Worm (Caenorhabditis elegans) whole organism, L1 larva: ENCODE results near the gene cest-19.
A peak's percentile ranks its signal among the peaks of the same experiment; 100 is the strongest.

Experiments
- C16A3.4 ChIP-seq: fragments of 150-350 bp; optimal IDR thresholded peaks from 2 replicates; lab custom pipeline; 2014; ENCODE audit warnings: missing biosample characterization, missing genetic modification characterization
- F16B12.6 ChIP-seq: fragments of 150-350 bp; optimal IDR thresholded peaks from 2 replicates; lab custom pipeline; 2014; ENCODE audit warnings: missing biosample characterization, missing genetic modification characterization
- Y116A8C.19 ChIP-seq: sonication (generic microtip); optimal IDR thresholded peaks from 2 replicates; lab custom pipeline; 2016; ENCODE audit warnings: missing compliant biosample characterization, missing genetic modification characterization, borderline replicate concordance
- aha-1 ChIP-seq: fragments of 150-350 bp; optimal IDR thresholded peaks from 2 replicates; lab custom pipeline; 2014; ENCODE audit warnings: missing biosample characterization, missing genetic modification characterization
- aly-2 ChIP-seq: fragments of 150-350 bp; optimal IDR thresholded peaks from 2 replicates; lab custom pipeline; 2014; ENCODE audit warnings: missing biosample characterization, missing genetic modification characterization
- blmp-1 ChIP-seq: fragments of 150-350 bp; optimal IDR thresholded peaks from 2 replicates; lab custom pipeline; 2014; ENCODE audit warnings: missing biosample characterization, missing genetic modification characterization
- ceh-63 ChIP-seq: fragments of 200-800 bp; sonication (Bioruptor generic); optimal IDR thresholded peaks from 2 replicates; lab custom pipeline; 2018; ENCODE audit warnings: mild to moderate bottlenecking, missing genetic modification characterization, missing compliant biosample characterization
- ceh-8 ChIP-seq: fragments of 200-800 bp; sonication (Bioruptor generic); optimal IDR thresholded peaks from 2 replicates; lab custom pipeline; 2018; ENCODE audit warnings: mild to moderate bottlenecking, missing genetic modification characterization, moderate library complexity, missing compliant biosample characterization
- ceh-82 ChIP-seq, 3 experiments: fragments of 150-350 bp in 1 of 3; sonication (generic microtip) in 2 of 3; optimal IDR thresholded peaks; 2 replicates each; lab custom pipeline; 2014 to 2017; ENCODE audit warnings: missing biosample characterization in 3 of 3, missing genetic modification characterization in 3 of 3
- ceh-88 ChIP-seq: fragments of 200-800 bp; sonication (Bioruptor generic); IDR thresholded peaks from 2 replicates; pipeline ENCODE4 v1.3.6; 2022; ENCODE audit warnings: missing genetic modification characterization, missing compliant biosample characterization
- ceh-90 ChIP-seq: sonication (generic microtip); optimal IDR thresholded peaks from 2 replicates; lab custom pipeline; 2016; ENCODE audit warnings: missing genetic modification characterization, missing compliant biosample characterization
- dpl-1 ChIP-seq, 3 experiments: fragments of 150-350 bp in 2 of 3; sonication (generic microtip) in 1 of 3; optimal IDR thresholded peaks; 2 replicates each; lab custom pipeline; 2014 to 2017; ENCODE audit warnings: missing biosample characterization in 3 of 3, missing genetic modification characterization in 3 of 3, missing genetic modification reagents in 3 of 3
- dsc-1 ChIP-seq: sonication (generic microtip); optimal IDR thresholded peaks from 2 replicates; lab custom pipeline; 2016; ENCODE audit warnings: mild to moderate bottlenecking, missing genetic modification characterization, missing compliant biosample characterization
- efl-1 ChIP-seq, 4 experiments: fragments of 150-350 bp; optimal IDR thresholded peaks in 3 of 4; peaks in 1 of 4; 1 replicate in 1 of 4; 2 replicates in 3 of 4; lab custom pipeline; 2014; ENCODE audit warnings: missing biosample characterization in 2 of 4, missing genetic modification characterization in 2 of 4, missing genetic modification reagents in 2 of 4
- efl-3 ChIP-seq: fragments of 200-800 bp; sonication (Bioruptor generic); optimal IDR thresholded peaks from 2 replicates; lab custom pipeline; 2018; ENCODE audit warnings: mild to moderate bottlenecking, missing genetic modification characterization, missing compliant biosample characterization
- egl-13 ChIP-seq: sonication (generic microtip); optimal IDR thresholded peaks from 2 replicates; lab custom pipeline; 2016; ENCODE audit warnings: missing genotype, missing genetic modification reagents, missing genetic modification characterization, missing compliant biosample characterization
- egl-27 ChIP-seq, 2 experiments: fragments of 150-350 bp in 1 of 2; sonication (generic microtip); optimal IDR thresholded peaks; 3 replicates each; lab custom pipeline; 2017 to 2018; ENCODE audit warnings: missing biosample characterization in 2 of 2, missing genetic modification characterization in 2 of 2, missing genetic modification reagents in 2 of 2
- elt-2 ChIP-seq: sonication (generic microtip); optimal IDR thresholded peaks from 2 replicates; lab custom pipeline; 2016; ENCODE audit warnings: missing genetic modification characterization, mild to moderate bottlenecking, inconsistent platforms, missing compliant biosample characterization, missing genetic modification reagents
- ets-5 ChIP-seq: fragments of 200-800 bp; sonication (Bioruptor generic); IDR thresholded peaks from 2 replicates; pipeline ENCODE4 v1.3.6; 2022; ENCODE audit warnings: missing genetic modification characterization, missing compliant biosample characterization
- fkh-10 ChIP-seq: sonication (generic microtip); optimal IDR thresholded peaks from 2 replicates; lab custom pipeline; 2017; ENCODE audit warnings: missing biosample characterization, missing genetic modification reagents, missing genetic modification characterization
- fkh-8 ChIP-seq: sonication (generic microtip); optimal IDR thresholded peaks from 2 replicates; lab custom pipeline; 2016; ENCODE audit warnings: mild to moderate bottlenecking, missing genetic modification characterization, missing compliant biosample characterization
- fos-1 ChIP-seq: fragments of 150-350 bp; optimal IDR thresholded peaks from 2 replicates; lab custom pipeline; 2014; ENCODE audit warnings: missing biosample characterization, missing genetic modification characterization
- hlh-17 ChIP-seq: fragments of 200-800 bp; sonication (Bioruptor generic); optimal IDR thresholded peaks from 2 replicates; lab custom pipeline; 2018; ENCODE audit warnings: missing genetic modification characterization, mild to moderate bottlenecking, missing compliant biosample characterization, moderate library complexity, borderline replicate concordance
- hlh-4 ChIP-seq: sonication (generic microtip); optimal IDR thresholded peaks from 2 replicates; lab custom pipeline; 2016; ENCODE audit warnings: mild to moderate bottlenecking, missing genetic modification characterization, missing compliant biosample characterization
- hpl-2 ChIP-seq: fragments of 150-350 bp; optimal IDR thresholded peaks from 2 replicates; lab custom pipeline; 2014; ENCODE audit warnings: missing biosample characterization, missing genetic modification reagents, missing genetic modification characterization
- isw-1 ChIP-seq: fragments of 200-800 bp; sonication (Bioruptor generic); IDR thresholded peaks from 2 replicates; pipeline ENCODE4 v1.3.6; 2022; ENCODE audit warnings: missing genetic modification characterization, missing compliant biosample characterization
- lin-13 ChIP-seq: fragments of 150-350 bp; optimal IDR thresholded peaks from 2 replicates; lab custom pipeline; 2014; ENCODE audit warnings: missing biosample characterization, missing genetic modification reagents, missing genetic modification characterization
- lin-14 ChIP-seq: fragments of 200-800 bp; sonication (Bioruptor generic); optimal IDR thresholded peaks from 2 replicates; lab custom pipeline; 2018; ENCODE audit warnings: mild to moderate bottlenecking, missing genetic modification characterization, moderate library complexity, missing compliant biosample characterization
- lin-15B ChIP-seq: fragments of 150-350 bp; sonication (generic microtip); optimal IDR thresholded peaks from 3 replicates; lab custom pipeline; 2014; ENCODE audit warnings: missing biosample characterization, missing genetic modification characterization
- lin-39 ChIP-seq: fragments of 150-350 bp; optimal IDR thresholded peaks from 2 replicates; lab custom pipeline; 2014; ENCODE audit warnings: missing biosample characterization, missing genetic modification reagents, missing genetic modification characterization
- mab-9 ChIP-seq: fragments of 200-800 bp; sonication (Bioruptor generic); IDR thresholded peaks from 2 replicates; pipeline ENCODE4 v1.3.6; 2022; ENCODE audit warnings: missing genetic modification reagents, missing genetic modification characterization, missing compliant biosample characterization
- mdl-1 ChIP-seq, 2 experiments: fragments of 150-350 bp; optimal IDR thresholded peaks; 2 replicates each; lab custom pipeline; 2014 to 2017; ENCODE audit warnings: missing biosample characterization in 2 of 2, missing genetic modification characterization in 2 of 2, inconsistent platforms in 1 of 2
- mef-2 ChIP-seq: fragments of 150-350 bp; optimal IDR thresholded peaks from 2 replicates; lab custom pipeline; 2014; ENCODE audit warnings: missing biosample characterization, missing genetic modification characterization
- nhr-19 ChIP-seq: fragments of 200-800 bp; sonication (Bioruptor generic); conservative IDR thresholded peaks from 2 replicates; pipeline ENCODE4 v1.3.6; 2022; ENCODE audit warnings: missing genetic modification characterization, missing compliant biosample characterization
- nhr-28 ChIP-seq: fragments of 150-350 bp; optimal IDR thresholded peaks from 2 replicates; lab custom pipeline; 2014; ENCODE audit warnings: missing biosample characterization, missing genetic modification characterization
- nhr-47 ChIP-seq: sonication (generic microtip); optimal IDR thresholded peaks from 2 replicates; lab custom pipeline; 2016; ENCODE audit warnings: mild to moderate bottlenecking, missing genetic modification characterization, moderate library complexity, missing compliant biosample characterization
- nhr-71 ChIP-seq: sonication (generic microtip); optimal IDR thresholded peaks from 2 replicates; lab custom pipeline; 2016; ENCODE audit warnings: mild to moderate bottlenecking, missing genetic modification characterization, moderate library complexity, missing compliant biosample characterization
- nhr-85 ChIP-seq: sonication (generic microtip); peaks from one replicate; lab custom pipeline; 2016; ENCODE audit warnings: missing genetic modification characterization, inconsistent platforms, missing compliant biosample characterization
- pax-3 ChIP-seq: fragments of 200-800 bp; sonication (Bioruptor generic); optimal IDR thresholded peaks from 2 replicates; lab custom pipeline; 2018; ENCODE audit warnings: mild to moderate bottlenecking, missing genetic modification characterization, moderate library complexity, missing compliant biosample characterization
- pqm-1 ChIP-seq: sonication (generic microtip); optimal IDR thresholded peaks from 3 replicates; lab custom pipeline; 2017; ENCODE audit warnings: missing biosample characterization, missing genetic modification characterization
- snpc-4 ChIP-seq: fragments of 150-350 bp; optimal IDR thresholded peaks from 2 replicates; lab custom pipeline; 2014; ENCODE audit warnings: missing biosample characterization, missing genetic modification characterization
- sptf-1 ChIP-seq: fragments of 150-350 bp; optimal IDR thresholded peaks from 2 replicates; lab custom pipeline; 2014; ENCODE audit warnings: missing biosample characterization, missing genetic modification characterization
- tbx-2 ChIP-seq: sonication (generic microtip); optimal IDR thresholded peaks from 2 replicates; lab custom pipeline; 2016; ENCODE audit warnings: missing genetic modification characterization, missing compliant biosample characterization
- tlp-1 ChIP-seq: fragments of 150-350 bp; optimal IDR thresholded peaks from 2 replicates; lab custom pipeline; 2014; ENCODE audit warnings: missing biosample characterization, missing genetic modification characterization
- unc-130 ChIP-seq: fragments of 150-350 bp; optimal IDR thresholded peaks from 2 replicates; lab custom pipeline; 2017; ENCODE audit warnings: missing biosample characterization, missing genetic modification characterization, inconsistent platforms
- unc-62 ChIP-seq: fragments of 150-350 bp; optimal IDR thresholded peaks from 2 replicates; lab custom pipeline; 2014; ENCODE audit warnings: missing biosample characterization, missing genetic modification reagents, missing genetic modification characterization
- unc-86 ChIP-seq: sonication (generic microtip); optimal IDR thresholded peaks from 2 replicates; lab custom pipeline; 2016; ENCODE audit warnings: missing genetic modification characterization, missing compliant biosample characterization
- unc-98 ChIP-seq: fragments of 200-800 bp; sonication (Bioruptor generic); IDR thresholded peaks from 2 replicates; pipeline ENCODE4 v1.3.6; 2022; ENCODE audit warnings: missing genetic modification characterization, missing compliant biosample characterization
- ztf-11 ChIP-seq, 2 experiments: sonication (generic microtip); optimal IDR thresholded peaks; 2 replicates each; lab custom pipeline; 2016 to 2017; ENCODE audit warnings: missing genetic modification characterization in 2 of 2, missing biosample characterization in 1 of 2, missing compliant biosample characterization in 1 of 2
- ztf-4 ChIP-seq: fragments of 150-350 bp; optimal IDR thresholded peaks from 2 replicates; lab custom pipeline; 2014; ENCODE audit warnings: missing biosample characterization, missing genetic modification characterization

Gene cest-19

DNA sequence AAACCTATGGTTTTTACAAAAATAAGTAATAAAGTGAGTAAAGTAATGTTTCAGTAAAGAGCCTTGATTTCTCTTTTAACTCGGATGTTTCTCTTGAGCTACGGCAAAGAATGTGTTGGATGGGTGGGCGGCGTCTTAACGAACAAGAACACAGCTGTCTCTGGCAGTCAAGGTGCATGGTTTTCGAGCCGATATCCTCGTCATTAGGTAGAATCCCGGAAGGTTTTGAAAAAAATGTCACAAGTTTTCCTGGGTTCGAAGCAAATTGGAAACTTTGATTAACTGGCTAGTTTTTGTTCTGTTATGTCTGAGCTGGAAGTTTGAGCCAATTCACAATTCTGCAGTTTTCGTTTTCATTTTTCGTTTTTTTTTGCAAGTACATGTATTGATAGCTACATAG is 39.4 kb upstream of the cest-19 start, which contains the start of gene B0403.6:
B0403.6 (minus strand) TSS at position 101 of the 400 bp plus-strand sequence.
- TF ChIP-seq ceh-63 (no peak), lin-14 (GFP tag; lab: Kevin White, UChicago) (peak; percentile 23)

DNA sequence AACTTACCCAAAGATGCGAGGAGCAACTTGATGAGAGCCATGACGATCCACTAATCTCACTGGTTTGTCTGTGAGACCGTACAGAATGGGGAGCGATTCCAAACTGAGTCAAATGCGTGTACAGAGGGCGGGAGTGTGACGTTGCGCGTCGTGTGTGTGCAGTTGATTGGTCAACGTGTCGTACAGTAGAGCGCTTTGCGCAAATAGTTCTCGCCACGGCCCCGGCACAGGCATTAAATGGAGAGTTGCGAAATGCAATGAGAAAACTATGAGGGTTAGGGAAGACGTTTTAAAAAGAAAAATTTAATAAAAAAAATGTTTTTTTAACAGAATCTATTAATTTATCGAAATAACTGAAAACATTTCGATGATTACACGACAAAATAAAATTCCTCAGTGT is 32.6 kb upstream of the cest-19 start, which contains the start of gene pdi-6:
pdi-6 (minus strand) TSS at position 164 of the 400 bp plus-strand sequence.
- peak; percentile 15 for TF ChIP-seq aha-1 (tag; lab: Kevin White, UChicago)
- peak; percentile 32 for TF ChIP-seq ztf-4 (tag; lab: Kevin White, UChicago)
- peak; percentile 88 for TF ChIP-seq nhr-47 (tag; lab: Kevin White, UChicago)
- TF ChIP-seq mab-9 (GFP tag; lab: Robert Waterston, UW) = peak; percentile 65
- TF ChIP-seq efl-1 (optimal IDR thresholded peaks at IDR 0.05; lab: Kevin White, UChicago) = peak; percentile 76 to 78
- TF ChIP-seq efl-1 (GFP tag; optimal IDR thresholded peaks at IDR 0.05 in 1 of 2; lab: Kevin White, UChicago) = peak; percentile 65 to 97
- peak; percentile 88 for TF ChIP-seq tbx-2 (tag; lab: Kevin White, UChicago)
- peak; percentile 94 for TF ChIP-seq nhr-71 (tag; lab: Kevin White, UChicago)
- TF ChIP-seq dpl-1 (GFP tag; optimal IDR thresholded peaks at IDR 0.05; lab: Kevin White, UChicago) = peak; percentile 67 to 78 (median 76)
- no peak for TF ChIP-seq ceh-63
- TF ChIP-seq tlp-1 = no peak
- TF ChIP-seq unc-130 (tag; lab: Kevin White, UChicago) = peak; percentile 58
- TF ChIP-seq ceh-90 = peak; percentile 77
- peak; percentile 81 for TF ChIP-seq pax-3 (tag; lab: Kevin White, UChicago)
- TF ChIP-seq unc-62 (GFP tag; lab: Kevin White, UChicago) = no peak
- TF ChIP-seq egl-27 (tag; optimal IDR thresholded peaks at IDR 0.05; lab: Kevin White, UChicago) = peak in 1 of 2 experiments; percentile 75
- peak; percentile 93 for TF ChIP-seq nhr-85 (tag; lab: Kevin White, UChicago)
- TF ChIP-seq fkh-10 (GFP tag; lab: Kevin White, UChicago) = peak; percentile 13
- TF ChIP-seq pqm-1 (tag; lab: Kevin White, UChicago) = peak; percentile 5
- peak; percentile 64 for TF ChIP-seq F16B12.6 (tag; lab: Kevin White, UChicago)
- TF ChIP-seq nhr-19 = peak; percentile 90
- peak; percentile 91 for TF ChIP-seq lin-13 (GFP tag; lab: Kevin White, UChicago)
- no peak for TF ChIP-seq aly-2 (tag; lab: Kevin White, UChicago)
- no peak for TF ChIP-seq nhr-28
- TF ChIP-seq ceh-88 (GFP tag; lab: Robert Waterston, UW) = peak; percentile 84; the same call in 1 of the 2 replicates
- peak; percentile 85 to 91 (median 87) for TF ChIP-seq ceh-82 (tag; optimal IDR thresholded peaks at IDR 0.05; lab: Kevin White, UChicago)
- peak; percentile 54 for TF ChIP-seq unc-86
- TF ChIP-seq elt-2 = peak; percentile 81
- peak; percentile 15 for TF ChIP-seq mef-2 (tag; lab: Kevin White, UChicago)
- TF ChIP-seq sptf-1 (tag; lab: Kevin White, UChicago) = no peak
- TF ChIP-seq C16A3.4 (tag; lab: Kevin White, UChicago) = peak; percentile 92
- TF ChIP-seq lin-39 (tag; lab: Kevin White, UChicago) = peak; percentile 57
- TF ChIP-seq fkh-8 (tag; lab: Kevin White, UChicago) = peak; percentile 78
- no peak for TF ChIP-seq hlh-17 (GFP tag; lab: Kevin White, UChicago)
- TF ChIP-seq mdl-1 (tag; optimal IDR thresholded peaks at IDR 0.05; lab: Kevin White, UChicago) = peak in 1 of 2 experiments; percentile 91
- TF ChIP-seq ztf-11 (tag; optimal IDR thresholded peaks at IDR 0.05; lab: Kevin White, UChicago) = peak in 1 of 2 experiments; percentile 81
- no peak for TF ChIP-seq hlh-4 (tag; lab: Kevin White, UChicago)
- TF ChIP-seq egl-13 (tag; lab: Kevin White, UChicago) = peak; percentile 78
- TF ChIP-seq isw-1 = peak; percentile 81
- no peak for TF ChIP-seq ets-5
- TF ChIP-seq ceh-8 (GFP tag; lab: Kevin White, UChicago) = no peak
- no peak for TF ChIP-seq efl-3 (GFP tag; lab: Kevin White, UChicago)
- TF ChIP-seq hpl-2 (GFP tag; lab: Kevin White, UChicago) = peak; percentile 53
- TF ChIP-seq blmp-1 (tag; lab: Kevin White, UChicago) = peak; percentile 81
- TF ChIP-seq unc-98 (GFP tag; lab: Robert Waterston, UW) = peak; percentile 60
- peak; percentile 55 for TF ChIP-seq fos-1 (tag; lab: Kevin White, UChicago)
- peak; percentile 6 for TF ChIP-seq Y116A8C.19 (tag; lab: Kevin White, UChicago)
- peak; percentile 94 for TF ChIP-seq lin-15B (tag; lab: Kevin White, UChicago)
- no peak for TF ChIP-seq dsc-1 (tag; lab: Kevin White, UChicago)
- peak; percentile 70 for TF ChIP-seq snpc-4
